Worm (Caenorhabditis elegans) whole organism, L4 larva: ENCODE results near the gene glr-2.

Experiments used
- D1046.2 ChIP-seq: fragments of 200-800 bp; sonication (Bioruptor generic); IDR thresholded peaks from 2 replicates; pipeline ENCODE4 v1.3.6; 2022; ENCODE audit warnings: missing genetic modification characterization, missing compliant biosample characterization
- F37D6.2 ChIP-seq: sonication (generic microtip); optimal IDR thresholded peaks from 2 replicates; lab custom pipeline; 2016; ENCODE audit warnings: mild to moderate bottlenecking, missing genetic modification characterization, missing compliant biosample characterization
- F44E2.7 ChIP-seq: fragments of 200-800 bp; sonication (Bioruptor generic); IDR thresholded peaks from 2 replicates; pipeline ENCODE4 v2.1.2; 2022; ENCODE audit warnings: missing genetic modification characterization, missing compliant biosample characterization
- F49E8.2 ChIP-seq: sonication (generic microtip); optimal IDR thresholded peaks from 2 replicates; lab custom pipeline; 2016; ENCODE audit warnings: missing compliant biosample characterization, mild to moderate bottlenecking, missing genetic modification characterization, borderline replicate concordance
- ZK337.2 ChIP-seq: fragments of 200-800 bp; sonication (Bioruptor generic); IDR thresholded peaks from 2 replicates; pipeline ENCODE4 v1.3.6; 2022; ENCODE audit warnings: missing genetic modification reagents, missing genetic modification characterization, missing compliant biosample characterization
- ZK546.5 ChIP-seq, 2 experiments: sonication (generic microtip); optimal IDR thresholded peaks; 2 replicates each; lab custom pipeline; 2017; ENCODE audit warnings: missing biosample characterization in 2 of 2, missing genetic modification characterization in 2 of 2
- aha-1 ChIP-seq: fragments of 150-350 bp; peaks from one replicate; lab custom pipeline; 2014; ENCODE audit warnings: missing biosample characterization, missing genetic modification characterization
- aly-2 ChIP-seq: sonication (generic microtip); optimal IDR thresholded peaks from 2 replicates; lab custom pipeline; 2018; ENCODE audit warnings: missing biosample characterization, missing genetic modification characterization
- arid-1 ChIP-seq: fragments of 200-800 bp; sonication (Bioruptor generic); conservative IDR thresholded peaks from 2 replicates; pipeline ENCODE4 v1.3.6; 2022; ENCODE audit warnings: missing genetic modification reagents, missing genetic modification characterization, missing compliant biosample characterization
- attf-4 ChIP-seq: sonication (generic microtip); optimal IDR thresholded peaks from 3 replicates; lab custom pipeline; 2017; ENCODE audit warnings: missing biosample characterization, missing genetic modification characterization
- ceh-28 ChIP-seq: fragments of 150-350 bp; optimal IDR thresholded peaks from 2 replicates; lab custom pipeline; 2014; ENCODE audit warnings: missing biosample characterization, missing genetic modification reagents, missing genetic modification characterization
- ceh-82 ChIP-seq: sonication (generic microtip); optimal IDR thresholded peaks from 2 replicates; lab custom pipeline; 2017; ENCODE audit warnings: missing biosample characterization, missing genetic modification characterization
- ces-1 ChIP-seq: fragments of 150-350 bp; sonication (generic microtip); optimal IDR thresholded peaks from 4 replicates; lab custom pipeline; 2014; ENCODE audit warnings: missing biosample characterization, missing genetic modification reagents, missing genetic modification characterization
- cey-2 ChIP-seq: sonication (generic microtip); optimal IDR thresholded peaks from 3 replicates; lab custom pipeline; 2017; ENCODE audit warnings: missing genetic modification characterization, mild to moderate bottlenecking, missing compliant biosample characterization, antibody characterized with exemption, borderline replicate concordance; ENCODE audit not compliant: insufficient read depth
- daf-12 ChIP-seq: fragments of 150-350 bp; optimal IDR thresholded peaks from 2 replicates; lab custom pipeline; 2014; ENCODE audit warnings: missing biosample characterization, missing genetic modification reagents, missing genetic modification characterization
- daf-19 ChIP-seq: fragments of 200-800 bp; sonication (Bioruptor generic); conservative IDR thresholded peaks from 2 replicates; pipeline ENCODE4 v1.3.6; 2022; ENCODE audit warnings: missing genetic modification characterization, missing compliant biosample characterization
- daf-8 ChIP-seq: fragments of 200-800 bp; sonication (Bioruptor generic); IDR thresholded peaks from 2 replicates; pipeline ENCODE4 v1.3.6; 2022; ENCODE audit warnings: missing genetic modification characterization, missing compliant biosample characterization
- dmd-6 ChIP-seq: fragments of 200-800 bp; sonication (Bioruptor generic); IDR thresholded peaks from 2 replicates; pipeline ENCODE4 v1.3.6; 2022; ENCODE audit warnings: missing genetic modification reagents, missing genetic modification characterization, missing compliant biosample characterization
- duxl-1 ChIP-seq: sonication (generic microtip); optimal IDR thresholded peaks from 2 replicates; lab custom pipeline; 2016; ENCODE audit warnings: mild to moderate bottlenecking, missing genetic modification characterization, moderate library complexity, missing compliant biosample characterization; ENCODE audit not compliant: poor library complexity
- dve-1 ChIP-seq: sonication (generic microtip); optimal IDR thresholded peaks from 2 replicates; lab custom pipeline; 2017; ENCODE audit warnings: antibody characterized with exemption, mild to moderate bottlenecking, missing genetic modification characterization, missing compliant biosample characterization; ENCODE audit not compliant: insufficient read depth
- egl-43 ChIP-seq: fragments of 200-800 bp; sonication (Bioruptor generic); IDR thresholded peaks from 2 replicates; pipeline ENCODE4 v1.3.6; 2022; ENCODE audit warnings: missing genetic modification reagents, missing genetic modification characterization, missing compliant biosample characterization
- fkh-10 ChIP-seq: fragments of 150-350 bp; optimal IDR thresholded peaks from 2 replicates; lab custom pipeline; 2014; ENCODE audit warnings: missing biosample characterization, missing genetic modification reagents, missing genetic modification characterization
- fos-1 ChIP-seq: fragments of 150-350 bp; optimal IDR thresholded peaks from 2 replicates; lab custom pipeline; 2014; ENCODE audit warnings: missing biosample characterization, missing genetic modification characterization
- hif-1 ChIP-seq, 2 experiments: sonication (generic microtip); optimal IDR thresholded peaks; 2 replicates each; lab custom pipeline; 2016 to 2017; ENCODE audit warnings: missing compliant biosample characterization in 2 of 2, missing genetic modification characterization in 2 of 2, missing genetic modification reagents in 2 of 2, missing genotype in 2 of 2, mild to moderate bottlenecking in 1 of 2
- hlh-11 ChIP-seq: fragments of 200-800 bp; sonication (Bioruptor generic); optimal IDR thresholded peaks from 2 replicates; lab custom pipeline; 2018; ENCODE audit warnings: mild to moderate bottlenecking, missing genetic modification characterization, missing compliant biosample characterization
- hmg-1.1 ChIP-seq: fragments of 200-800 bp; sonication (Bioruptor generic); IDR thresholded peaks from 2 replicates; pipeline ENCODE4 v1.3.6; 2022; ENCODE audit warnings: missing genetic modification reagents, missing genetic modification characterization, missing compliant biosample characterization
- lin-1 ChIP-seq: fragments of 200-800 bp; sonication (Bioruptor generic); IDR thresholded peaks from 2 replicates; pipeline ENCODE4 v1.3.6; 2022; ENCODE audit warnings: missing genetic modification reagents, missing genetic modification characterization, missing compliant biosample characterization
- lin-29 ChIP-seq: fragments of 200-800 bp; sonication (Bioruptor generic); IDR thresholded peaks from 2 replicates; pipeline ENCODE4 v1.3.6; 2022; ENCODE audit warnings: missing genetic modification reagents, missing genetic modification characterization, missing compliant biosample characterization
- lir-3 ChIP-seq: sonication (generic microtip); optimal IDR thresholded peaks from 2 replicates; lab custom pipeline; 2016; ENCODE audit warnings: mild to moderate bottlenecking, missing genetic modification characterization, missing compliant biosample characterization
- madf-9 ChIP-seq: fragments of 200-800 bp; sonication (Bioruptor generic); conservative IDR thresholded peaks from 2 replicates; pipeline ENCODE4 v1.3.6; 2022; ENCODE audit warnings: missing genetic modification reagents, missing genetic modification characterization, missing compliant biosample characterization
- mes-2 ChIP-seq: sonication (generic microtip); optimal IDR thresholded peaks from 2 replicates; lab custom pipeline; 2016; ENCODE audit warnings: missing genotype, mild to moderate bottlenecking, missing genetic modification characterization, missing compliant biosample characterization; ENCODE audit not compliant: poor library complexity, severe bottlenecking
- mxl-3 ChIP-seq: fragments of 200-800 bp; sonication (Bioruptor generic); optimal IDR thresholded peaks from 2 replicates; lab custom pipeline; 2018; ENCODE audit warnings: mild to moderate bottlenecking, missing genetic modification characterization, missing compliant biosample characterization
- nhr-10 ChIP-seq: fragments of 150-350 bp; optimal IDR thresholded peaks from 2 replicates; lab custom pipeline; 2014; ENCODE audit warnings: missing biosample characterization, missing genetic modification characterization
- nhr-102 ChIP-seq: sonication (generic microtip); optimal IDR thresholded peaks from 2 replicates; lab custom pipeline; 2016; ENCODE audit warnings: mild to moderate bottlenecking, missing genetic modification characterization, moderate library complexity, missing compliant biosample characterization
- nhr-25 ChIP-seq: sonication (generic microtip); optimal IDR thresholded peaks from 2 replicates; lab custom pipeline; 2017; ENCODE audit warnings: missing genetic modification characterization, mild to moderate bottlenecking, missing compliant biosample characterization, antibody characterized with exemption, moderate library complexity, borderline replicate concordance; ENCODE audit not compliant: insufficient read depth
- nhr-28 ChIP-seq: fragments of 150-350 bp; optimal IDR thresholded peaks from 2 replicates; lab custom pipeline; 2014; ENCODE audit warnings: missing biosample characterization, missing genetic modification characterization
- nhr-6 ChIP-seq: fragments of 150-350 bp; optimal IDR thresholded peaks from 2 replicates; lab custom pipeline; 2014; ENCODE audit warnings: missing biosample characterization, missing genetic modification characterization
- nhr-77 ChIP-seq: fragments of 150-350 bp; optimal IDR thresholded peaks from 2 replicates; lab custom pipeline; 2014; ENCODE audit warnings: missing biosample characterization, missing genetic modification characterization
- pha-4 ChIP-seq, 2 experiments: fragments of 150-350 bp in 1 of 2; fragments of 200-800 bp in 1 of 2; sonication (Bioruptor generic) in 1 of 2; IDR thresholded peaks in 1 of 2; optimal IDR thresholded peaks in 1 of 2; 2 replicates each; pipeline versions ENCODE4 v1.3.6 to Lab custom; 2014 to 2022; ENCODE audit warnings: missing genetic modification characterization in 2 of 2, missing genetic modification reagents in 2 of 2, missing biosample characterization in 1 of 2, missing compliant biosample characterization in 1 of 2
- php-3 ChIP-seq: fragments of 200-800 bp; sonication (Bioruptor generic); IDR thresholded peaks from 2 replicates; pipeline ENCODE4 v1.3.6; 2022; ENCODE audit warnings: missing genetic modification reagents, missing genetic modification characterization, missing compliant biosample characterization
- pqm-1 ChIP-seq: sonication (generic microtip); optimal IDR thresholded peaks from 2 replicates; lab custom pipeline; 2017; ENCODE audit warnings: missing biosample characterization, missing genetic modification characterization
- rbr-2 ChIP-seq: sonication (generic microtip); optimal IDR thresholded peaks from 2 replicates; lab custom pipeline; 2016; ENCODE audit warnings: missing genotype, missing genetic modification characterization, missing compliant biosample characterization
- sdz-12 ChIP-seq: fragments of 200-800 bp; sonication (Bioruptor generic); optimal IDR thresholded peaks from 2 replicates; lab custom pipeline; 2018; ENCODE audit warnings: mild to moderate bottlenecking, missing genetic modification characterization, missing compliant biosample characterization
- set-16 ChIP-seq: fragments of 200-800 bp; sonication (Bioruptor generic); IDR thresholded peaks from 2 replicates; pipeline ENCODE4 v1.3.6; 2022; ENCODE audit warnings: missing genetic modification reagents, missing genetic modification characterization, missing compliant biosample characterization
- skn-1 ChIP-seq: fragments of 150-350 bp; optimal IDR thresholded peaks from 2 replicates; lab custom pipeline; 2014; ENCODE audit warnings: missing biosample characterization, missing genetic modification characterization
- spr-1 ChIP-seq: sonication (generic microtip); optimal IDR thresholded peaks from 2 replicates; lab custom pipeline; 2016; ENCODE audit warnings: mild to moderate bottlenecking, missing genetic modification characterization, missing compliant biosample characterization
- unc-62 ChIP-seq, 3 experiments: fragments of 150-350 bp in 1 of 3; sonication (generic microtip); optimal IDR thresholded peaks in 2 of 3; peaks in 1 of 3; 1 replicate in 1 of 3; 2 replicates in 2 of 3; lab custom pipeline; 2014 to 2017; ENCODE audit warnings: missing biosample characterization in 3 of 3, missing genetic modification characterization in 3 of 3, missing genetic modification reagents in 3 of 3, missing genotype in 1 of 3
- zag-1 ChIP-seq: fragments of 150-350 bp; optimal IDR thresholded peaks from 2 replicates; lab custom pipeline; 2014; ENCODE audit warnings: missing biosample characterization, missing genetic modification characterization
- zfp-3 ChIP-seq: fragments of 200-800 bp; sonication (Bioruptor generic); conservative IDR thresholded peaks from 2 replicates; pipeline ENCODE4 v1.3.6; 2022; ENCODE audit warnings: missing genetic modification reagents, missing genetic modification characterization, missing compliant biosample characterization
- ztf-11 ChIP-seq: fragments of 150-350 bp; optimal IDR thresholded peaks from 2 replicates; lab custom pipeline; 2014; ENCODE audit warnings: missing biosample characterization, missing genetic modification characterization

The glr-2 gene

DNA sequence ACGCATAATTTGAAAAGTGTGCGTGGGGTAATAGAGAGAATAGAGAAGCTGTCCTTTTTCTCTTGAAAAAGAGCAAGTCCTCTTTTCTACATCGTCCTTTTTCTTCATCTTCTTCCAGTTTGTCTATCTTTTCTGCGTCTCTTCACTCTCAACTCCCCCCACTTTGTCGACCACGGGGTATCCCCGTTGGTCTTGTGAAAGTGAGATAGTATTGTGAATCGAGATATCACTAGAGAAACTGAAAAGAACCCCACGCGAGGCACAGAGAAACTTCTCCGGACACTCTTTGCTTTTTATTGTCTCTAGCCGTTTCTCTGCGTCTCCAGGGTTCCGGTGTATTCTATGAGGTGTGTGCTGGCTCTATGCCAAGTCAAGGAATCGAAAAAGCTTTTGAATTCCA is 10.9 kb upstream of the glr-2 start (continued):
- TF ChIP-seq attf-4, result no peak
- TF ChIP-seq ZK337.2, result no peak
- peak; percentile 78 for TF ChIP-seq pha-4 (GFP tag; IDR thresholded peaks at IDR 0.05; lab: Robert Waterston, UW)
- peak; percentile 96 for TF ChIP-seq pha-4 (tag; optimal IDR thresholded peaks at IDR 0.05; lab: Kevin White, UChicago)
- TF ChIP-seq lin-1 (GFP tag; lab: Robert Waterston, UW), result peak; percentile 95
- peak; percentile 67 for TF ChIP-seq set-16 (GFP tag; lab: Robert Waterston, UW)
- TF ChIP-seq nhr-6 (tag; lab: Kevin White, UChicago), result peak; percentile 39
- peak; percentile 40 for TF ChIP-seq lir-3
- TF ChIP-seq skn-1 (tag; lab: Kevin White, UChicago), result no peak
- no peak for TF ChIP-seq daf-19 (GFP tag; lab: Robert Waterston, UW)
- no peak for TF ChIP-seq zag-1 (tag; lab: Kevin White, UChicago)
- TF ChIP-seq D1046.2 (GFP tag; lab: Robert Waterston, UW), result no peak
- TF ChIP-seq fkh-10 (GFP tag; lab: Kevin White, UChicago), result peak; percentile 96
- peak; percentile 80 for TF ChIP-seq F37D6.2 (tag; lab: Kevin White, UChicago)
- no peak for TF ChIP-seq sdz-12 (GFP tag; lab: Kevin White, UChicago)
- TF ChIP-seq hlh-11 (tag; lab: Kevin White, UChicago), result peak; percentile 97
- TF ChIP-seq ces-1 (GFP tag; lab: Kevin White, UChicago), result peak; percentile 13
- peak; percentile 92 for TF ChIP-seq dve-1 (tag; lab: Kevin White, UChicago)
- TF ChIP-seq daf-8 (GFP tag; lab: Robert Waterston, UW), result no peak
- peak; percentile 77 for TF ChIP-seq spr-1
- TF ChIP-seq mes-2 (tag; lab: Kevin White, UChicago), result peak; percentile 85
- peak; percentile 60 for TF ChIP-seq arid-1
- no peak for TF ChIP-seq daf-12 (tag; lab: Kevin White, UChicago)
- no peak for TF ChIP-seq ztf-11
- TF ChIP-seq mxl-3, result peak; percentile 66
- peak; percentile 92 for TF ChIP-seq nhr-28
- TF ChIP-seq nhr-77 (tag; lab: Kevin White, UChicago), result peak; percentile 34
- TF ChIP-seq ZK546.5 (tag; optimal IDR thresholded peaks at IDR 0.05; lab: Kevin White, UChicago), result no peak
- TF ChIP-seq aha-1 (tag; lab: Kevin White, UChicago), result peak; percentile 93
- peak; percentile 63 for TF ChIP-seq duxl-1 (tag; lab: Kevin White, UChicago)
- TF ChIP-seq dmd-6, result peak; percentile 90
- TF ChIP-seq fos-1 (tag; lab: Kevin White, UChicago), result peak; percentile 57
- TF ChIP-seq pqm-1 (tag; lab: Kevin White, UChicago), result peak; percentile 39
- peak in 1 of 2 experiments; percentile 96 for TF ChIP-seq unc-62 (GFP tag; optimal IDR thresholded peaks at IDR 0.05 in 1 of 2; lab: Kevin White, UChicago)
- no peak for TF ChIP-seq unc-62 (tag; optimal IDR thresholded peaks at IDR 0.05; lab: Kevin White, UChicago)
- TF ChIP-seq lin-29 (GFP tag; lab: Robert Waterston, UW), result 0 out of 2 replicates have a peak, but pooled peaks have one; percentile 18
- peak; percentile 27 for TF ChIP-seq ceh-28 (tag; lab: Kevin White, UChicago)
- peak; percentile 75 for TF ChIP-seq nhr-10 (tag; lab: Kevin White, UChicago)

DNA sequence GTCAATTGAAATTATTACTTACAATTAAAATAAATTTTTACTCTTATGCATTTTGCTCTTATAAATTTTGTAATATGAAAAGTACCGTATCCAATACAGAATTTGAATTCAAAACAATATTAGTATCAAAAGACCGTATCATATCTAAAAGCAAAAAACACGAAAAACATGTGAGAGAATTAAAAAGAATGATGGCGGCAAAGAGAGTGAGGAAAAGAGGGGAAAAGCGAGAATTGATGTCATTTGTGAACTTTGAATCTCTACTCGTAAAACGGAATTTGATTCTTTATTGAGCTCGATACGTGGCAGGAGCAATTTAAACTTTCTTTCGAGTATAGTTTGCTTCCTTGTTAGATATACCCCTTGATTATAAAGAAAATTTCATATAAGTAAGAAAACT is 9.8 kb upstream of the glr-2 start:
- no peak for TF ChIP-seq F44E2.7 (GFP tag; lab: Robert Waterston, UW)
- no peak for TF ChIP-seq cey-2
- no peak for TF ChIP-seq hmg-1.1 (GFP tag; lab: Robert Waterston, UW)
- TF ChIP-seq D1046.2 (GFP tag; lab: Robert Waterston, UW), result no peak
- TF ChIP-seq ceh-82, result no peak
- TF ChIP-seq ZK546.5 (tag; optimal IDR thresholded peaks at IDR 0.05; lab: Kevin White, UChicago), result no peak
- no peak for TF ChIP-seq egl-43 (GFP tag; lab: Robert Waterston, UW)
- no peak for TF ChIP-seq aly-2
- TF ChIP-seq hif-1 (tag; optimal IDR thresholded peaks at IDR 0.05; lab: Kevin White, UChicago), result no peak
- no peak for TF ChIP-seq F49E8.2 (tag; lab: Kevin White, UChicago)
- peak; percentile 52; the same call in 1 of the 2 replicates for TF ChIP-seq php-3
- no peak for TF ChIP-seq nhr-102 (tag; lab: Kevin White, UChicago)
- no peak for TF ChIP-seq nhr-25 (tag; lab: Kevin White, UChicago)
- TF ChIP-seq madf-9 (GFP tag; lab: Robert Waterston, UW), result no peak
- no peak for TF ChIP-seq rbr-2 (tag; lab: Kevin White, UChicago)
- TF ChIP-seq dve-1 (tag; lab: Kevin White, UChicago), result peak; percentile 71
- TF ChIP-seq zfp-3 (GFP tag; lab: Robert Waterston, UW), result no peak
